Worm (Caenorhabditis elegans) whole organism, early embryonic: Measurements from ENCODE around the gene T05A8.2.

ENCODE experiments used
- B0310.2 ChIP-seq: sonication (generic microtip); optimal IDR thresholded peaks from 2 replicates; lab custom pipeline; 2016; ENCODE audit warnings: mild to moderate bottlenecking, missing genetic modification characterization, missing compliant biosample characterization
- F13C5.2 ChIP-seq: sonication (generic microtip); optimal IDR thresholded peaks from 2 replicates; lab custom pipeline; 2017; ENCODE audit warnings: mild to moderate bottlenecking, missing genetic modification characterization, inconsistent platforms, missing compliant biosample characterization
- ama-1 ChIP-seq: fragments of 150-350 bp; optimal IDR thresholded peaks from 2 replicates; lab custom pipeline; 2014
- ceh-36 ChIP-seq: sonication (generic microtip); optimal IDR thresholded peaks from 2 replicates; lab custom pipeline; 2016; ENCODE audit warnings: missing genetic modification characterization, inconsistent platforms, missing compliant biosample characterization
- ets-7 ChIP-seq: sonication (generic microtip); optimal IDR thresholded peaks from 2 replicates; lab custom pipeline; 2016; ENCODE audit warnings: missing genotype, missing genetic modification characterization, missing compliant biosample characterization
- hmbx-1 ChIP-seq: sonication (generic microtip); optimal IDR thresholded peaks from 2 replicates; lab custom pipeline; 2016; ENCODE audit warnings: mild to moderate bottlenecking, missing genetic modification characterization, missing compliant biosample characterization
- scrt-1 ChIP-seq: fragments of 200-800 bp; sonication (Bioruptor generic); IDR thresholded peaks from 2 replicates; pipeline ENCODE4 v1.3.6; 2022; ENCODE audit warnings: missing genetic modification characterization, missing compliant biosample characterization
- tbx-11 ChIP-seq: fragments of 200-800 bp; sonication (Bioruptor generic); IDR thresholded peaks from 2 replicates; pipeline ENCODE4 v1.3.6; 2022; ENCODE audit warnings: missing genetic modification characterization, missing compliant biosample characterization
- tra-4 ChIP-seq: sonication (generic microtip); optimal IDR thresholded peaks from 2 replicates; lab custom pipeline; 2017; ENCODE audit warnings: missing genetic modification characterization, missing compliant biosample characterization

- TF ChIP-seq hmbx-1 (tag; lab: Kevin White, UChicago) (no peak), ama-1 (lab: Kevin White, UChicago) (no peak), F13C5.2 (tag; lab: Kevin White, UChicago) (no peak), tra-4 (tag; lab: Kevin White, UChicago) (no peak), B0310.2 (tag; lab: Kevin White, UChicago) (no peak), tbx-11 (no peak), ets-7 (tag; lab: Kevin White, UChicago) (no peak), scrt-1 (no peak), ceh-36 (tag; lab: Kevin White, UChicago) (no peak)
Observed at ce11 chrII:2756351-2756750, 45.5 kb upstream of the T05A8.2 start.
